Fruit fly (Drosophila melanogaster): ENCODE measurements around the gene CG42324.

The CG42324 gene

dm6 chr3L:3503248-3503647 is 31.0 kb downstream of the CG42324 start:
- TF ChIP-seq ey (GFP tag; optimal IDR thresholded peaks at IDR 0.05): no peak
- no peak for TF ChIP-seq dsf (GFP tag; optimal IDR thresholded peaks at IDR 0.05; ENCODE audit: borderline replicate concordance)
- TF ChIP-seq CrebA (GFP tag; optimal IDR thresholded peaks at IDR 0.05; ENCODE audit: borderline replicate concordance): no peak
- no peak for TF ChIP-seq Rel (GFP tag; optimal IDR thresholded peaks at IDR 0.05)
- TF ChIP-seq Rel (tag; optimal IDR thresholded peaks at IDR 0.05): no peak
- no peak for TF ChIP-seq pan (optimal IDR thresholded peaks at IDR 0.05)
- no peak for TF ChIP-seq GATAd (GFP tag; optimal IDR thresholded peaks at IDR 0.05)
- no peak for TF ChIP-seq brk (GFP tag; optimal IDR thresholded peaks at IDR 0.05)
- TF ChIP-seq br (GFP tag; optimal IDR thresholded peaks at IDR 0.05): no peak
- no peak for TF ChIP-seq Sp1 (GFP tag; optimal IDR thresholded peaks at IDR 0.05)
- no peak for TF ChIP-seq Hnf4 (GFP tag; optimal IDR thresholded peaks at IDR 0.05)
- TF ChIP-seq Hr78 (GFP tag; optimal IDR thresholded peaks at IDR 0.05): no peak
- TF ChIP-seq jim (GFP tag; optimal IDR thresholded peaks at IDR 0.05): no peak
- no peak for TF ChIP-seq dl (GFP tag; optimal IDR thresholded peaks at IDR 0.05; ENCODE audit: insufficient read depth in 1 of 2, partially characterized antibody in 2 of 2)
- no peak for TF ChIP-seq lola (GFP tag; optimal IDR thresholded peaks at IDR 0.05)

dm6 chr3L:3512567-3512966 is 40.3 kb downstream of the CG42324 start, which contains the start of gene ImpE2:
TSS of gene ImpE2 (minus strand) at chr3L:3512681.
- TF ChIP-seq foxo (GFP tag; optimal IDR thresholded peaks at IDR 0.05) (no peak), Dif (GFP tag; optimal IDR thresholded peaks at IDR 0.05; ENCODE audit: partially characterized antibody) (peak; percentile 1), Vsx2 (GFP tag; optimal IDR thresholded peaks at IDR 0.05; ENCODE audit: partially characterized antibody) (peak; percentile 44)

- TF ChIP-seq Jra (GFP tag; optimal IDR thresholded peaks at IDR 0.05) (no peak), HLH106 (tag; optimal IDR thresholded peaks at IDR 0.05) (peak; percentile 58), Hr78 (GFP tag; optimal IDR thresholded peaks at IDR 0.05) (no peak), OdsH (GFP tag; optimal IDR thresholded peaks at IDR 0.05) (peak; percentile 49), sv (GFP tag; optimal IDR thresholded peaks at IDR 0.05) (no peak), GATAd (GFP tag; optimal IDR thresholded peaks at IDR 0.05) (no peak), Vsx2 (GFP tag; optimal IDR thresholded peaks at IDR 0.05; ENCODE audit: partially characterized antibody) (no peak), pan (optimal IDR thresholded peaks at IDR 0.05) (no peak), Dfd (GFP tag; optimal IDR thresholded peaks at IDR 0.05) (no peak), dmrt93B (GFP tag; optimal IDR thresholded peaks at IDR 0.05) (peak; percentile 34), Mio (GFP tag; optimal IDR thresholded peaks at IDR 0.05) (no peak), Rel (GFP tag; optimal IDR thresholded peaks at IDR 0.05) (no peak), Rel (tag; optimal IDR thresholded peaks at IDR 0.05) (no peak), CG9705 (GFP tag; optimal IDR thresholded peaks at IDR 0.05) (no peak), h (GFP tag; optimal IDR thresholded peaks at IDR 0.05) (peak; percentile 53), Hr83 (GFP tag; optimal IDR thresholded peaks at IDR 0.05; ENCODE audit: poor library complexity, severe bottlenecking) (no peak), rgr (GFP tag; optimal IDR thresholded peaks at IDR 0.05) (peak; percentile 23), Abd-B (GFP tag; optimal IDR thresholded peaks at IDR 0.05) (no peak), CG32264 (GFP tag; optimal IDR thresholded peaks at IDR 0.05) (no peak), brk (GFP tag; optimal IDR thresholded peaks at IDR 0.05) (no peak), Dif (GFP tag; optimal IDR thresholded peaks at IDR 0.05; ENCODE audit: partially characterized antibody) (no peak), lola (GFP tag; optimal IDR thresholded peaks at IDR 0.05) (no peak), br (GFP tag; optimal IDR thresholded peaks at IDR 0.05) (no peak), usp (GFP tag; optimal IDR thresholded peaks at IDR 0.05) (no peak), Myc (optimal IDR thresholded peaks at IDR 0.05) (no peak), foxo (GFP tag; optimal IDR thresholded peaks at IDR 0.05) (peak in 1 of 2 experiments; percentile 62), N (GFP tag; optimal IDR thresholded peaks at IDR 0.05) (no peak), fru (GFP tag; optimal IDR thresholded peaks at IDR 0.05) (peak; percentile 65), sage (GFP tag; optimal IDR thresholded peaks at IDR 0.05) (no peak), Sp1 (GFP tag; optimal IDR thresholded peaks at IDR 0.05) (peak; percentile 62), woc (GFP tag; optimal IDR thresholded peaks at IDR 0.05) (peak; percentile 20), dl (GFP tag; optimal IDR thresholded peaks at IDR 0.05; ENCODE audit: insufficient read depth in 1 of 2, partially characterized antibody in 2 of 2) (no peak), Hnf4 (GFP tag; optimal IDR thresholded peaks at IDR 0.05) (no peak), jim (GFP tag; optimal IDR thresholded peaks at IDR 0.05) (no peak), tai (GFP tag; optimal IDR thresholded peaks at IDR 0.05) (no peak), psq (GFP tag; optimal IDR thresholded peaks at IDR 0.05) (peak; percentile 48), dsf (GFP tag; optimal IDR thresholded peaks at IDR 0.05; ENCODE audit: borderline replicate concordance) (no peak), CrebA (GFP tag; optimal IDR thresholded peaks at IDR 0.05; ENCODE audit: borderline replicate concordance) (no peak), ey (GFP tag; optimal IDR thresholded peaks at IDR 0.05) (peak; percentile 30)
Measured at dm6 chr3L:3512998-3513397, 40.8 kb downstream of the CG42324 start.
